Worm (Caenorhabditis elegans) whole organism, young adult: ENCODE data around the gene C04G6.13.

Experiments used
- B0019.2 ChIP-seq: fragments of 200-800 bp; sonication (Bioruptor generic); conservative IDR thresholded peaks from 2 replicates; pipeline ENCODE4 v1.3.6; 2022; ENCODE audit warnings: missing genetic modification reagents, missing genetic modification characterization, missing compliant biosample characterization
- B0035.1 ChIP-seq: sonication (generic microtip); optimal IDR thresholded peaks from 2 replicates; lab custom pipeline; 2016; ENCODE audit warnings: missing genetic modification characterization, mild to moderate bottlenecking, missing compliant biosample characterization, missing genotype, missing genetic modification reagents
- F23B12.7 ChIP-seq: sonication (generic microtip); optimal IDR thresholded peaks from 2 replicates; lab custom pipeline; 2017; ENCODE audit warnings: missing genetic modification characterization, mild to moderate bottlenecking, missing compliant biosample characterization, antibody characterized with exemption, moderate library complexity; ENCODE audit not compliant: insufficient read depth
- F33H1.4 ChIP-seq: fragments of 200-800 bp; sonication (Bioruptor generic); IDR thresholded peaks from 2 replicates; pipeline ENCODE4 v1.3.6; 2022; ENCODE audit warnings: missing genetic modification reagents, missing genetic modification characterization, missing compliant biosample characterization
- F55B11.4 ChIP-seq: sonication (generic microtip); optimal IDR thresholded peaks from 2 replicates; lab custom pipeline; 2016; ENCODE audit warnings: missing compliant biosample characterization, missing genetic modification characterization, borderline replicate concordance; ENCODE audit not compliant: insufficient read depth
- F57A8.1 ChIP-seq: fragments of 200-800 bp; sonication (Bioruptor generic); optimal IDR thresholded peaks from 2 replicates; lab custom pipeline; 2018; ENCODE audit warnings: mild to moderate bottlenecking, missing genetic modification characterization, moderate library complexity, missing compliant biosample characterization
- K11D2.4 ChIP-seq: fragments of 200-800 bp; sonication (Bioruptor generic); IDR thresholded peaks from 2 replicates; pipeline ENCODE4 v1.3.6; 2022; ENCODE audit warnings: missing genetic modification reagents, missing genetic modification characterization, missing compliant biosample characterization
- T26A5.8 ChIP-seq: sonication (generic microtip); optimal IDR thresholded peaks from 2 replicates; lab custom pipeline; 2016; ENCODE audit warnings: missing genetic modification characterization, missing compliant biosample characterization
- Y53G8AR.9 ChIP-seq: fragments of 200-800 bp; sonication (Bioruptor generic); conservative IDR thresholded peaks from 2 replicates; pipeline ENCODE4 v1.3.6; 2022; ENCODE audit warnings: missing genetic modification reagents, missing genetic modification characterization, missing compliant biosample characterization
- Y67H2A.10 ChIP-seq: fragments of 200-800 bp; sonication (Bioruptor generic); conservative IDR thresholded peaks from 2 replicates; pipeline ENCODE4 v1.3.6; 2022; ENCODE audit warnings: missing genetic modification reagents, missing genetic modification characterization, missing compliant biosample characterization
- Y95B8A.8 ChIP-seq: fragments of 200-800 bp; sonication (Bioruptor generic); IDR thresholded peaks from 2 replicates; pipeline ENCODE4 v1.3.6; 2022; ENCODE audit warnings: missing genetic modification reagents, missing genetic modification characterization, missing compliant biosample characterization
- aptf-2 ChIP-seq: fragments of 200-800 bp; sonication (Bioruptor generic); conservative IDR thresholded peaks from 2 replicates; pipeline ENCODE4 v1.3.6; 2022; ENCODE audit warnings: missing genetic modification reagents, missing genetic modification characterization, missing compliant biosample characterization
- aptf-3 ChIP-seq: fragments of 200-800 bp; sonication (Bioruptor generic); IDR thresholded peaks from 2 replicates; pipeline ENCODE4 v1.3.6; 2022; ENCODE audit warnings: missing genetic modification characterization, missing compliant biosample characterization
- attf-5 ChIP-seq: fragments of 200-800 bp; sonication (Bioruptor generic); optimal IDR thresholded peaks from 2 replicates; lab custom pipeline; 2018; ENCODE audit warnings: mild to moderate bottlenecking, missing genetic modification characterization, missing compliant biosample characterization
- attf-6 ChIP-seq: fragments of 200-800 bp; sonication (Bioruptor generic); IDR thresholded peaks from 2 replicates; pipeline ENCODE4 v1.3.6; 2022; ENCODE audit warnings: missing genetic modification reagents, missing genetic modification characterization, missing compliant biosample characterization
- bed-1 ChIP-seq: fragments of 200-800 bp; sonication (Bioruptor generic); IDR thresholded peaks from 2 replicates; pipeline ENCODE4 v1.3.6; 2022; ENCODE audit warnings: missing genetic modification reagents, missing genetic modification characterization, missing compliant biosample characterization
- ceh-100 ChIP-seq: fragments of 200-800 bp; sonication (Bioruptor generic); IDR thresholded peaks from 2 replicates; pipeline ENCODE4 v1.3.6; 2022; ENCODE audit warnings: missing genetic modification reagents, missing genetic modification characterization, missing compliant biosample characterization
- ceh-27 ChIP-seq: fragments of 200-800 bp; sonication (Bioruptor generic); optimal IDR thresholded peaks from 2 replicates; lab custom pipeline; 2018; ENCODE audit warnings: mild to moderate bottlenecking, missing genetic modification characterization, moderate library complexity, missing compliant biosample characterization
- ceh-58 ChIP-seq: fragments of 200-800 bp; sonication (Bioruptor generic); IDR thresholded peaks from 2 replicates; pipeline ENCODE4 v1.3.6; 2022; ENCODE audit warnings: missing genetic modification characterization, missing compliant biosample characterization
- ceh-91 ChIP-seq: fragments of 200-800 bp; sonication (Bioruptor generic); IDR thresholded peaks from 2 replicates; pipeline ENCODE4 v1.3.6; 2022; ENCODE audit warnings: missing genetic modification reagents, missing genetic modification characterization, missing compliant biosample characterization
- chd-7 ChIP-seq: sonication (generic microtip); optimal IDR thresholded peaks from 2 replicates; lab custom pipeline; 2016; ENCODE audit warnings: mild to moderate bottlenecking, missing genetic modification characterization, moderate library complexity, missing compliant biosample characterization
- dpff-1 ChIP-seq: sonication (generic microtip); optimal IDR thresholded peaks from 2 replicates; lab custom pipeline; 2017; ENCODE audit warnings: mild to moderate bottlenecking, missing genetic modification characterization, missing compliant biosample characterization
- egrh-3 ChIP-seq: fragments of 200-800 bp; sonication (Bioruptor generic); IDR thresholded peaks from 2 replicates; pipeline ENCODE4 v1.3.6; 2022; ENCODE audit warnings: missing genetic modification reagents, missing genetic modification characterization, missing compliant biosample characterization
- gei-17 ChIP-seq: fragments of 200-800 bp; sonication (Bioruptor generic); optimal IDR thresholded peaks from 2 replicates; lab custom pipeline; 2018; ENCODE audit warnings: mild to moderate bottlenecking, missing genetic modification characterization, missing compliant biosample characterization
- him-1 ChIP-seq: sonication (generic microtip); optimal IDR thresholded peaks from 2 replicates; lab custom pipeline; 2016; ENCODE audit warnings: missing genotype, missing genetic modification reagents, missing genetic modification characterization, missing compliant biosample characterization
- hlh-12 ChIP-seq: sonication (generic microtip); optimal IDR thresholded peaks from 2 replicates; lab custom pipeline; 2016; ENCODE audit warnings: missing genetic modification characterization, missing compliant biosample characterization
- hlh-26 ChIP-seq: fragments of 200-800 bp; sonication (Bioruptor generic); conservative IDR thresholded peaks from 2 replicates; pipeline ENCODE4 v1.3.6; 2022; ENCODE audit warnings: missing genetic modification reagents, missing genetic modification characterization, missing compliant biosample characterization
- hrde-1 ChIP-seq: sonication (generic microtip); optimal IDR thresholded peaks from 2 replicates; lab custom pipeline; 2016; ENCODE audit warnings: missing genetic modification characterization, mild to moderate bottlenecking, missing compliant biosample characterization, moderate library complexity, missing genotype, missing genetic modification reagents, borderline replicate concordance
- hsf-1 ChIP-seq: fragments of 200-800 bp; sonication (Bioruptor generic); IDR thresholded peaks from 2 replicates; pipeline ENCODE4 v1.3.6; 2022; ENCODE audit warnings: missing genetic modification reagents, missing genetic modification characterization, missing compliant biosample characterization
- let-526 ChIP-seq: fragments of 200-800 bp; sonication (Bioruptor generic); IDR thresholded peaks from 2 replicates; pipeline ENCODE4 v1.3.6; 2022; ENCODE audit warnings: missing genetic modification reagents, missing genetic modification characterization, missing compliant biosample characterization
- lin-26 ChIP-seq: fragments of 200-800 bp; sonication (Bioruptor generic); IDR thresholded peaks from 2 replicates; pipeline ENCODE4 v1.3.6; 2022; ENCODE audit warnings: missing genetic modification reagents, missing genetic modification characterization, missing compliant biosample characterization
- lir-1 ChIP-seq: fragments of 200-800 bp; sonication (Bioruptor generic); conservative IDR thresholded peaks from 2 replicates; pipeline ENCODE4 v1.3.6; 2022; ENCODE audit warnings: missing genetic modification reagents, missing genetic modification characterization, missing compliant biosample characterization
- lsl-1 ChIP-seq: fragments of 200-800 bp; sonication (Bioruptor generic); optimal IDR thresholded peaks from 2 replicates; lab custom pipeline; 2018; ENCODE audit warnings: mild to moderate bottlenecking, missing genetic modification characterization, moderate library complexity, missing compliant biosample characterization
- madf-10 ChIP-seq: sonication (generic microtip); optimal IDR thresholded peaks from 2 replicates; lab custom pipeline; 2016; ENCODE audit warnings: mild to moderate bottlenecking, missing genetic modification characterization, missing compliant biosample characterization
- madf-6 ChIP-seq: fragments of 200-800 bp; sonication (Bioruptor generic); IDR thresholded peaks from 2 replicates; pipeline ENCODE4 v1.3.6; 2022; ENCODE audit warnings: missing genetic modification reagents, missing genetic modification characterization, missing compliant biosample characterization
- madf-8 ChIP-seq: fragments of 200-800 bp; sonication (Bioruptor generic); conservative IDR thresholded peaks from 2 replicates; pipeline ENCODE4 v1.3.6; 2022; ENCODE audit warnings: missing genetic modification reagents, missing genetic modification characterization, missing compliant biosample characterization
- nfyb-1 ChIP-seq: fragments of 200-800 bp; sonication (Bioruptor generic); IDR thresholded peaks from 2 replicates; pipeline ENCODE4 v1.3.6; 2022; ENCODE audit warnings: missing genetic modification reagents, missing genetic modification characterization, missing compliant biosample characterization
- nhr-27 ChIP-seq: fragments of 200-800 bp; sonication (Bioruptor generic); optimal IDR thresholded peaks from 2 replicates; lab custom pipeline; 2018; ENCODE audit warnings: mild to moderate bottlenecking, missing genetic modification characterization, moderate library complexity, missing compliant biosample characterization
- pbrm-1 ChIP-seq: fragments of 200-800 bp; sonication (Bioruptor generic); IDR thresholded peaks from 2 replicates; pipeline ENCODE4 v1.3.6; 2022; ENCODE audit warnings: missing genetic modification reagents, missing genetic modification characterization, missing compliant biosample characterization
- repo-1 ChIP-seq: sonication (generic microtip); optimal IDR thresholded peaks from 2 replicates; lab custom pipeline; 2017; ENCODE audit warnings: mild to moderate bottlenecking, missing genetic modification characterization, missing compliant biosample characterization
- rpc-1 ChIP-seq, 2 experiments: fragments of 150-350 bp in 1 of 2; sonication (generic microtip) in 1 of 2; optimal IDR thresholded peaks; 2 replicates each; lab custom pipeline; 2014 to 2018; ENCODE audit warnings: missing biosample characterization in 1 of 2, missing genetic modification characterization in 1 of 2, missing genetic modification reagents in 1 of 2, missing genotype in 1 of 2
- snpc-1.3 ChIP-seq: sonication (generic microtip); optimal IDR thresholded peaks from 2 replicates; lab custom pipeline; 2017; ENCODE audit warnings: missing genetic modification characterization, mild to moderate bottlenecking, missing compliant biosample characterization, antibody characterized with exemption, moderate library complexity, missing genotype, missing genetic modification reagents; ENCODE audit not compliant: insufficient read depth
- somi-1 ChIP-seq: fragments of 200-800 bp; sonication (Bioruptor generic); optimal IDR thresholded peaks from 2 replicates; lab custom pipeline; 2018; ENCODE audit warnings: mild to moderate bottlenecking, missing genetic modification characterization, missing compliant biosample characterization
- xnd-1 ChIP-seq: sonication (generic microtip); optimal IDR thresholded peaks from 2 replicates; lab custom pipeline; 2016; ENCODE audit warnings: missing genotype, missing genetic modification reagents, missing genetic modification characterization, missing compliant biosample characterization
- ztf-18 ChIP-seq: sonication (generic microtip); optimal IDR thresholded peaks from 2 replicates; lab custom pipeline; 2016; ENCODE audit warnings: missing genotype, mild to moderate bottlenecking, missing genetic modification characterization, missing compliant biosample characterization
- ztf-26 ChIP-seq: sonication (generic microtip); optimal IDR thresholded peaks from 2 replicates; lab custom pipeline; 2017; ENCODE audit warnings: missing genetic modification characterization, missing compliant biosample characterization
- ztf-28 ChIP-seq: fragments of 200-800 bp; sonication (Bioruptor generic); IDR thresholded peaks from 2 replicates; pipeline ENCODE4 v1.3.6; 2022; ENCODE audit warnings: missing genetic modification reagents, missing genetic modification characterization, missing compliant biosample characterization

Gene C04G6.13

ce11 chrII:5057315-5057714, 36.7 kb upstream of the C04G6.13 start (continued):
- TF ChIP-seq pbrm-1 (peak; percentile 74), T26A5.8 (tag; lab: Kevin White, UChicago) (no peak), Y53G8AR.9 (peak; percentile 88), lsl-1 (GFP tag; lab: Kevin White, UChicago) (peak; percentile 69), attf-5 (GFP tag; lab: Kevin White, UChicago) (no peak), dpff-1 (tag; lab: Kevin White, UChicago) (no peak), repo-1 (tag; lab: Kevin White, UChicago) (peak; percentile 88), gei-17 (GFP tag; lab: Kevin White, UChicago) (no peak), ceh-27 (GFP tag; lab: Kevin White, UChicago) (peak; percentile 30), ztf-18 (tag; lab: Kevin White, UChicago) (peak; percentile 32), chd-7 (tag; lab: Kevin White, UChicago) (peak; percentile 31), aptf-2 (no peak), madf-8 (peak; percentile 41), attf-6 (GFP tag; lab: Robert Waterston, UW) (peak; percentile 62; the same call in 1 of the 2 replicates), B0019.2 (GFP tag; lab: Robert Waterston, UW) (0 out of 2 replicates have a peak, but pooled peaks have one; percentile 43), somi-1 (GFP tag; lab: Kevin White, UChicago) (no peak), xnd-1 (tag; lab: Kevin White, UChicago) (peak; percentile 2), F33H1.4 (GFP tag; lab: Robert Waterston, UW) (peak; percentile 72), F55B11.4 (no peak), lin-26 (GFP tag; lab: Robert Waterston, UW) (peak; percentile 61; the same call in 1 of the 2 replicates), bed-1 (0 out of 2 replicates have a peak, but pooled peaks have one; percentile 63), F57A8.1 (no peak), ceh-100 (peak; percentile 86), madf-10 (peak; percentile 40), ztf-28 (GFP tag; lab: Robert Waterston, UW) (peak; percentile 48; the same call in 1 of the 2 replicates), snpc-1.3 (tag; lab: Kevin White, UChicago) (peak; percentile 18), F23B12.7 (tag; lab: Kevin White, UChicago) (peak; percentile 35), egrh-3 (GFP tag; lab: Robert Waterston, UW) (no peak), nhr-27 (no peak), lir-1 (GFP tag; lab: Robert Waterston, UW) (no peak), nfyb-1 (GFP tag; lab: Robert Waterston, UW) (peak; percentile 88), Y95B8A.8 (no peak), hrde-1 (tag; lab: Kevin White, UChicago) (peak; percentile 20), him-1 (peak; percentile 91), hlh-26 (no peak), K11D2.4 (GFP tag; lab: Robert Waterston, UW) (peak; percentile 67), hsf-1 (GFP tag; lab: Robert Waterston, UW) (peak; percentile 72), aptf-3 (GFP tag; lab: Robert Waterston, UW) (peak; percentile 86; the same call in 1 of the 2 replicates), hlh-12 (tag; lab: Kevin White, UChicago) (no peak), ztf-26 (tag; lab: Kevin White, UChicago) (peak; percentile 63), rpc-1 (optimal IDR thresholded peaks at IDR 0.05; lab: Kevin White, UChicago) (peak; percentile 58), rpc-1 (tag; optimal IDR thresholded peaks at IDR 0.05; lab: Kevin White, UChicago) (peak; percentile 66), ceh-58 (GFP tag; lab: Robert Waterston, UW) (no peak), madf-6 (peak; percentile 85), B0035.1 (peak; percentile 41), Y67H2A.10 (GFP tag; lab: Robert Waterston, UW) (no peak), let-526 (GFP tag; lab: Robert Waterston, UW) (0 out of 2 replicates have a peak, but pooled peaks have one; percentile 19), ceh-91 (GFP tag; lab: Robert Waterston, UW) (peak; percentile 55; the same call in 1 of the 2 replicates)
